Worm (Caenorhabditis elegans): Measurements from ENCODE around the gene str-247.

- no peak for TF ChIP-seq dpl-1 (GFP tag; optimal IDR thresholded peaks at IDR 0.05)
- no peak for TF ChIP-seq ama-1 (optimal IDR thresholded peaks at IDR 0.05)
- TF ChIP-seq ama-1 (GFP tag; optimal IDR thresholded peaks at IDR 0.05), result no peak
- TF ChIP-seq nhr-90 (tag; optimal IDR thresholded peaks at IDR 0.05), result no peak
- TF ChIP-seq egl-44 (GFP tag; IDR thresholded peaks at IDR 0.05), result no peak
- no peak for TF ChIP-seq ztf-26 (tag; optimal IDR thresholded peaks at IDR 0.05)
- no peak for TF ChIP-seq sdz-38 (tag; optimal IDR thresholded peaks at IDR 0.05)
- no peak for TF ChIP-seq snpc-4 (GFP tag; optimal IDR thresholded peaks at IDR 0.05)
- no peak for TF ChIP-seq snpc-4 (tag; optimal IDR thresholded peaks at IDR 0.05)
- no peak for TF ChIP-seq nfyb-1 (GFP tag; IDR thresholded peaks at IDR 0.05)
- TF ChIP-seq ztf-3 (GFP tag; optimal IDR thresholded peaks at IDR 0.05), result no peak
- no peak for TF ChIP-seq atf-7 (tag; optimal IDR thresholded peaks at IDR 0.05)
- TF ChIP-seq F22D6.2 (tag; optimal IDR thresholded peaks at IDR 0.05), result no peak
- no peak for TF ChIP-seq mcd-1 (GFP tag; IDR thresholded peaks at IDR 0.05)
- no peak for TF ChIP-seq him-1 (tag; optimal IDR thresholded peaks at IDR 0.05)
Measured at ce11 chrV:3968929-3969328, 15.1 kb downstream of the str-247 start.
